Fruit fly (Drosophila melanogaster) whole organism, wandering third instar larva: ENCODE measurements around the gene Eig71Ee.

Experiments
- Dfd ChIP-seq: fragments of >200 bp; optimal IDR thresholded peaks from 2 replicates; lab custom pipeline; 2017; ENCODE audit warnings: missing biosample characterization, missing genetic modification characterization
- Hr78 ChIP-seq: fragments of >200 bp; optimal IDR thresholded peaks from 2 replicates; lab custom pipeline; 2017; ENCODE audit warnings: missing biosample characterization, missing genetic modification characterization
- Rel ChIP-seq, 2 experiments: fragments of 200-800 bp; sonication (Bioruptor generic) in 1 of 2; optimal IDR thresholded peaks; 2 replicates in 1 of 2; 3 replicates in 1 of 2; lab custom pipeline; 2016 to 2019; ENCODE audit warnings: mild to moderate bottlenecking in 2 of 2, missing biosample characterization in 2 of 2, missing genetic modification characterization in 2 of 2, moderate library complexity in 1 of 2
- br ChIP-seq: fragments of 200-800 bp; sonication (Bioruptor generic); optimal IDR thresholded peaks from 2 replicates; lab custom pipeline; 2016; ENCODE audit warnings: missing biosample characterization, missing genetic modification characterization
- dmrt93B ChIP-seq: fragments of 200-800 bp; sonication (Bioruptor generic); optimal IDR thresholded peaks from 2 replicates; lab custom pipeline; 2018; ENCODE audit warnings: missing biosample characterization, mild to moderate bottlenecking, missing genetic modification characterization

DNA sequence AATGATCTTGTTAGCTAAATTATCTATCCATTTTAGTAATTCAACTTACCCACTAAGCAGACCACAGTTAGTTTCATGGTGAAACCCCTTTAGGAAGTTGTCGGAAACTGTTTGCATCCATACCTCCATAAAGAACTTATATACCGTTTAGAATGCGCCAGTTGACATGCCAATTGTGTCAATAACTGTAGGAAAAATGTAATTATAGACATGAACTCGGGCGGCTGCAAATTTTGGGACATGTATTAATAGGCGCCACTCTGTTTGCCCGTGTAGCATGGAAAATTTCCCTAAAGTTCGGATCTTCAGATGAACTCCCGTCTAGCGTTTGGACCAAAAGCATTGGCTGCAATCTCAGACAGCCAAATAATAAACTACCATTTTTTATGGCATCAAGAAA, at the start of gene Eig71Ee:
- no peak for TF ChIP-seq dmrt93B (GFP tag; lab: Kevin White, UChicago)
- TF ChIP-seq Rel (GFP tag; optimal IDR thresholded peaks at IDR 0.05; lab: Kevin White, UChicago), result no peak
- TF ChIP-seq Rel (tag; optimal IDR thresholded peaks at IDR 0.05; lab: Kevin White, UChicago), result no peak
- no peak for TF ChIP-seq Hr78
- no peak for TF ChIP-seq br (GFP tag; lab: Kevin White, UChicago)
- TF ChIP-seq Dfd (GFP tag; lab: Kevin White, UChicago), result no peak
